Worm (Caenorhabditis elegans): Measurements from ENCODE around the gene D2096.10.

The D2096.10 gene

ce11 chrIV:8432709-8433108 lies 43.7 kb upstream of the D2096.10 start, which contains the start of the genes T26A8.4 and pdtf-1 (continued):
- TF ChIP-seq rbr-2 (tag; optimal IDR thresholded peaks at IDR 0.05), result peak; percentile 89
- TF ChIP-seq lin-13 (GFP tag; optimal IDR thresholded peaks at IDR 0.05), result peak; percentile 95
- no peak for TF ChIP-seq tag-97 (GFP tag; IDR thresholded peaks at IDR 0.05)
- peak; percentile 55 for TF ChIP-seq nhr-10 (tag; optimal IDR thresholded peaks at IDR 0.05)
- peak; percentile 76 for TF ChIP-seq snpc-4 (tag; optimal IDR thresholded peaks at IDR 0.05)
- TF ChIP-seq hlh-11 (tag; optimal IDR thresholded peaks at IDR 0.05), result peak; percentile 92
- peak; percentile 66 for TF ChIP-seq mdt-29 (GFP tag; IDR thresholded peaks at IDR 0.05)
- no peak for TF ChIP-seq lin-39 (tag; optimal IDR thresholded peaks at IDR 0.05)
- no peak for TF ChIP-seq daf-12 (tag; optimal IDR thresholded peaks at IDR 0.05)
- TF ChIP-seq hmg-1.1 (GFP tag; IDR thresholded peaks at IDR 0.05), result peak; percentile 89
- TF ChIP-seq F49E8.2 (tag; optimal IDR thresholded peaks at IDR 0.05; ENCODE audit: borderline replicate concordance), result peak; percentile 15
- TF ChIP-seq ZK337.2 (GFP tag; IDR thresholded peaks at IDR 0.05), result no peak
- TF ChIP-seq mxl-2 (GFP tag; conservative IDR thresholded peaks at IDR 0.05), result no peak; the same call in 1 of the 2 replicates
- 0 out of 4 replicates have a peak, but pooled peaks of 1 of the 2 experiments have one; percentile 60 for TF ChIP-seq madf-5 (GFP tag; IDR thresholded peaks at IDR 0.05)
- peak; percentile 72 for TF ChIP-seq ctbp-1 (GFP tag; IDR thresholded peaks at IDR 0.05)
- no peak for TF ChIP-seq daf-19 (GFP tag; conservative IDR thresholded peaks at IDR 0.05)
- TF ChIP-seq aha-1 (tag), result peak; percentile 100
- TF ChIP-seq zip-2 (tag; optimal IDR thresholded peaks at IDR 0.05), result peak; percentile 69
- TF ChIP-seq lin-29 (GFP tag; IDR thresholded peaks at IDR 0.05), result peak; percentile 70
- TF ChIP-seq dve-1 (tag; optimal IDR thresholded peaks at IDR 0.05; ENCODE audit: insufficient read depth), result peak; percentile 98
- TF ChIP-seq nhr-28 (tag; optimal IDR thresholded peaks at IDR 0.05), result peak; percentile 86
- TF ChIP-seq nhr-237 (tag; optimal IDR thresholded peaks at IDR 0.05), result peak; percentile 52
- TF ChIP-seq mdl-1 (tag; optimal IDR thresholded peaks at IDR 0.05), result peak; percentile 82 to 97
- peak; percentile 38 to 78 for TF ChIP-seq daf-16 (GFP tag; optimal IDR thresholded peaks at IDR 0.05)
- TF ChIP-seq daf-16 (tag; optimal IDR thresholded peaks at IDR 0.05), result peak; percentile 82
- no peak for TF ChIP-seq dmd-8 (GFP tag; IDR thresholded peaks at IDR 0.05)
- TF ChIP-seq spr-3 (GFP tag; optimal IDR thresholded peaks at IDR 0.05), result no peak
- TF ChIP-seq ceh-62 (tag; optimal IDR thresholded peaks at IDR 0.05), result no peak
- peak; percentile 80 for TF ChIP-seq zfp-3 (GFP tag; conservative IDR thresholded peaks at IDR 0.05)
- TF ChIP-seq gei-8 (GFP tag; optimal IDR thresholded peaks at IDR 0.05), result peak; percentile 15
- peak; percentile 82 for TF ChIP-seq unc-130 (GFP tag; optimal IDR thresholded peaks at IDR 0.05)
- TF ChIP-seq ceh-20 (GFP tag; IDR thresholded peaks at IDR 0.05), result peak; percentile 88
- TF ChIP-seq duxl-1 (tag; optimal IDR thresholded peaks at IDR 0.05; ENCODE audit: poor library complexity), result peak; percentile 75
- no peak for TF ChIP-seq cey-2 (tag; optimal IDR thresholded peaks at IDR 0.05; ENCODE audit: borderline replicate concordance, insufficient read depth)
- peak; percentile 80 for TF ChIP-seq snpc-1.2 (GFP tag; IDR thresholded peaks at IDR 0.05)
- peak; percentile 79 for TF ChIP-seq dmd-6 (GFP tag; IDR thresholded peaks at IDR 0.05)
- no peak for TF ChIP-seq ces-1 (GFP tag; optimal IDR thresholded peaks at IDR 0.05)
- TF ChIP-seq hif-1 (tag; optimal IDR thresholded peaks at IDR 0.05), result peak; percentile 38 to 86
- peak; percentile 66; the same call in 1 of the 2 replicates for TF ChIP-seq saeg-2 (GFP tag; IDR thresholded peaks at IDR 0.05)
- TF ChIP-seq tra-1 (GFP tag; IDR thresholded peaks at IDR 0.05), result peak; percentile 75
- peak; percentile 63; the same call in 1 of the 2 replicates for TF ChIP-seq ceh-44 (GFP tag; IDR thresholded peaks at IDR 0.05)
- TF ChIP-seq arid-1 (GFP tag; conservative IDR thresholded peaks at IDR 0.05), result peak; percentile 87
- TF ChIP-seq nhr-41 (GFP tag; IDR thresholded peaks at IDR 0.05), result no peak
- TF ChIP-seq ztf-11 (tag; optimal IDR thresholded peaks at IDR 0.05), result no peak
- TF ChIP-seq madf-9 (GFP tag; conservative IDR thresholded peaks at IDR 0.05), result peak; percentile 78
- TF ChIP-seq egl-27 (tag; optimal IDR thresholded peaks at IDR 0.05), result no peak
- no peak for TF ChIP-seq skn-1 (tag; optimal IDR thresholded peaks at IDR 0.05)
- TF ChIP-seq lin-15B (tag; optimal IDR thresholded peaks at IDR 0.05), result peak; percentile 50
- peak; percentile 63 for TF ChIP-seq nhr-48 (tag; optimal IDR thresholded peaks at IDR 0.05)
- TF ChIP-seq ceh-28 (tag; optimal IDR thresholded peaks at IDR 0.05), result no peak
- TF ChIP-seq lin-38 (GFP tag; IDR thresholded peaks at IDR 0.05), result peak; percentile 82

Measured in whole organism, L4 larva.